Worm (Caenorhabditis elegans) whole organism, early embryonic: ENCODE results near the gene K07E3.4.

Experiments used
- B0310.2 ChIP-seq: sonication (generic microtip); optimal IDR thresholded peaks from 2 replicates; lab custom pipeline; 2016; ENCODE audit warnings: mild to moderate bottlenecking, missing genetic modification characterization, missing compliant biosample characterization
- ama-1 ChIP-seq: fragments of 150-350 bp; optimal IDR thresholded peaks from 2 replicates; lab custom pipeline; 2014
- ceh-36 ChIP-seq: sonication (generic microtip); optimal IDR thresholded peaks from 2 replicates; lab custom pipeline; 2016; ENCODE audit warnings: missing genetic modification characterization, inconsistent platforms, missing compliant biosample characterization
- flt-1 ChIP-seq: fragments of 200-800 bp; sonication (Bioruptor generic); IDR thresholded peaks from 2 replicates; pipeline ENCODE4 v1.3.6; 2022; ENCODE audit warnings: missing genetic modification characterization, missing compliant biosample characterization
- tbx-37 ChIP-seq: fragments of 200-800 bp; sonication (Bioruptor generic); conservative IDR thresholded peaks from 2 replicates; pipeline ENCODE4 v1.3.6; 2022; ENCODE audit warnings: missing genetic modification reagents, missing genetic modification characterization, missing compliant biosample characterization
- tra-4 ChIP-seq: sonication (generic microtip); optimal IDR thresholded peaks from 2 replicates; lab custom pipeline; 2017; ENCODE audit warnings: missing genetic modification characterization, missing compliant biosample characterization

DNA sequence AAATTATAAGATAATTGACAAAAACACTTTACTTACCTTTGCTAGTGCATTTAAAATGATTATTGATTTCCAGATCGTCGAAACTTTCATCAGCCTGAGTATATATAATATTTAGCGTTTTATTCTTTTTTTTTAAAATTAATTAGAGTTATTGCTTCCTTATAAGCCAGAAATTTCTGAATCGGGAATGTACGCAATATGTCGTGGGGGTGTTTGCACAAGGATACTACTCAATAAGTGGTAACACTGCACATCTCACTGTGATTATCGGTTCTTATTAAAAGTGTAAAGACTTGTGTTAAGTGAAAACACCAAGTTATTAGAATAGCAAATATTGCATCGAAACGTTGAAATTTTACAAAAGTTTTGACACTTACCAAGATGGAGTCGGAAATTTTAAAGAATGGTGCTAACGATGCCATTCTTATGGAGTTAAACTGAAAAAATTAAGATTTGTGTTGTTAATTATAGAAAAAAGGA lies 26.0 kb downstream of the K07E3.4 start, which contains the start of gene dim-1:
- TF ChIP-seq tra-4 (tag; lab: Kevin White, UChicago) (no peak), ama-1 (lab: Kevin White, UChicago) (no peak), tbx-37 (GFP tag; lab: Robert Waterston, UW) (no peak), flt-1 (no peak), B0310.2 (tag; lab: Kevin White, UChicago) (no peak), ceh-36 (tag; lab: Kevin White, UChicago) (no peak)
